Fruit fly (Drosophila melanogaster): ENCODE data around the gene CG43147.

CG43147 gene

dm6 chr3L:13260718-13261318, 39.1 kb downstream of the CG43147 start:
- no peak for TF ChIP-seq CG12605 (GFP tag; IDR thresholded peaks at IDR 0.05)
- TF ChIP-seq CG13204 (GFP tag; optimal IDR thresholded peaks at IDR 0.05): no peak
- TF ChIP-seq Pif1A (GFP tag; optimal IDR thresholded peaks at IDR 0.05): no peak

- TF ChIP-seq CG32121 (GFP tag; IDR thresholded peaks at IDR 0.05) (no peak), CG15710 (tag; optimal IDR thresholded peaks at IDR 0.05) (no peak), Pif1A (GFP tag; optimal IDR thresholded peaks at IDR 0.05) (no peak), CG8159 (tag; optimal IDR thresholded peaks at IDR 0.05) (no peak), CG10348 (GFP tag; IDR thresholded peaks at IDR 0.05) (no peak), Ets98B (GFP tag; IDR thresholded peaks at IDR 0.05) (no peak), EcR (GFP tag; optimal IDR thresholded peaks at IDR 0.05) (no peak), CG17806 (tag; optimal IDR thresholded peaks at IDR 0.05) (no peak), Pif1B (GFP tag; optimal IDR thresholded peaks at IDR 0.05) (no peak), CG34367 (tag; optimal IDR thresholded peaks at IDR 0.05) (no peak), Snoo (tag; optimal IDR thresholded peaks at IDR 0.05) (no peak), gl (tag; optimal IDR thresholded peaks at IDR 0.05) (no peak), CG8301 (tag; optimal IDR thresholded peaks at IDR 0.05) (no peak), D1 (tag; optimal IDR thresholded peaks at IDR 0.05) (no peak)
Measured at dm6 chr3L:13259617-13260016, 40.3 kb downstream of the CG43147 start.

dm6 chr3L:13256159-13256558, 43.8 kb downstream of the CG43147 start:
- no peak for TF ChIP-seq CG13204 (GFP tag; optimal IDR thresholded peaks at IDR 0.05)
- no peak for TF ChIP-seq CG8301 (tag; optimal IDR thresholded peaks at IDR 0.05)
- no peak for TF ChIP-seq CG8159 (tag; optimal IDR thresholded peaks at IDR 0.05)
- no peak for TF ChIP-seq CG9948 (tag; optimal IDR thresholded peaks at IDR 0.05)
- no peak for TF ChIP-seq CG17806 (tag; optimal IDR thresholded peaks at IDR 0.05)
- TF ChIP-seq EcR (GFP tag; optimal IDR thresholded peaks at IDR 0.05): no peak
- no peak for TF ChIP-seq D1 (tag; optimal IDR thresholded peaks at IDR 0.05)
- TF ChIP-seq fd96Ca (GFP tag; IDR thresholded peaks at IDR 0.05): no peak

dm6 chr3L:13255393-13256078, 44.4 kb downstream of the CG43147 start:
- peak; percentile 40 for TF ChIP-seq CG14655 (GFP tag; optimal IDR thresholded peaks at IDR 0.05)
- 0 out of 3 replicates have a peak, but pooled peaks have one; percentile 27 for TF ChIP-seq CG4496 (GFP tag; IDR thresholded peaks at IDR 0.05)
- TF ChIP-seq fd96Ca (GFP tag; IDR thresholded peaks at IDR 0.05): 0 out of 3 replicates have a peak, but pooled peaks have one; percentile 30
- TF ChIP-seq CG10348 (GFP tag; IDR thresholded peaks at IDR 0.05): no peak
- peak; percentile 32 for TF ChIP-seq EcR (GFP tag; optimal IDR thresholded peaks at IDR 0.05)
- peak; percentile 17 for TF ChIP-seq D1 (tag; optimal IDR thresholded peaks at IDR 0.05)
- peak; percentile 17 for TF ChIP-seq CG13204 (GFP tag; optimal IDR thresholded peaks at IDR 0.05)
- TF ChIP-seq CG34367 (tag; optimal IDR thresholded peaks at IDR 0.05): no peak

dm6 chr3L:13254274-13254673, 45.7 kb downstream of the CG43147 start:
- no peak for TF ChIP-seq Pif1A (GFP tag; optimal IDR thresholded peaks at IDR 0.05)
- no peak for TF ChIP-seq gl (tag; optimal IDR thresholded peaks at IDR 0.05)
- TF ChIP-seq fd96Ca (GFP tag; IDR thresholded peaks at IDR 0.05): no peak
- TF ChIP-seq CG8301 (tag; optimal IDR thresholded peaks at IDR 0.05): no peak
- no peak for TF ChIP-seq CG10348 (GFP tag; IDR thresholded peaks at IDR 0.05)
- no peak for TF ChIP-seq CG17806 (tag; optimal IDR thresholded peaks at IDR 0.05)
- TF ChIP-seq CG14655 (GFP tag; optimal IDR thresholded peaks at IDR 0.05): no peak
- TF ChIP-seq rn (GFP tag; IDR thresholded peaks at IDR 0.05): no peak
- no peak for TF ChIP-seq D1 (tag; optimal IDR thresholded peaks at IDR 0.05)

- TF ChIP-seq CG15710 (tag; optimal IDR thresholded peaks at IDR 0.05) (no peak), Pif1B (GFP tag; optimal IDR thresholded peaks at IDR 0.05) (no peak), CG4496 (GFP tag; IDR thresholded peaks at IDR 0.05) (no peak), CG8159 (tag; optimal IDR thresholded peaks at IDR 0.05) (no peak), CG9948 (tag; optimal IDR thresholded peaks at IDR 0.05) (no peak), CG34367 (tag; optimal IDR thresholded peaks at IDR 0.05) (no peak), D1 (tag; optimal IDR thresholded peaks at IDR 0.05) (no peak), CG12605 (GFP tag; IDR thresholded peaks at IDR 0.05) (no peak), CG13204 (GFP tag; optimal IDR thresholded peaks at IDR 0.05) (no peak), CG10348 (GFP tag; IDR thresholded peaks at IDR 0.05) (no peak), rn (GFP tag; IDR thresholded peaks at IDR 0.05) (no peak)
Measured at dm6 chr3L:13252952-13253478, 46.9 kb downstream of the CG43147 start.

dm6 chr3L:13251786-13252185, 48.2 kb downstream of the CG43147 start:
- TF ChIP-seq CG32121 (GFP tag; IDR thresholded peaks at IDR 0.05) (peak; percentile 48; the same call in 1 of the 2 replicates), Ets98B (GFP tag; IDR thresholded peaks at IDR 0.05) (peak; percentile 43; the same call in 1 of the 2 replicates), CG12605 (GFP tag; IDR thresholded peaks at IDR 0.05) (0 out of 2 replicates have a peak, but pooled peaks have one; percentile 37), fd96Ca (GFP tag; IDR thresholded peaks at IDR 0.05) (peak; percentile 61), Pif1A (GFP tag; optimal IDR thresholded peaks at IDR 0.05) (no peak), CG14655 (GFP tag; optimal IDR thresholded peaks at IDR 0.05) (no peak), rn (GFP tag; IDR thresholded peaks at IDR 0.05) (no peak; the same call in 1 of the 2 replicates), CG34367 (tag; optimal IDR thresholded peaks at IDR 0.05) (no peak), CG9948 (tag; optimal IDR thresholded peaks at IDR 0.05) (no peak)
